Worm (Caenorhabditis elegans) whole organism, L4 larva: Measurements from ENCODE around the gene Y7A5A.6.

Experiments used
- R02D3.7 ChIP-seq: fragments of 150-350 bp; sonication (generic microtip); optimal IDR thresholded peaks from 3 replicates; lab custom pipeline; 2014; ENCODE audit warnings: missing biosample characterization, missing genetic modification characterization
- attf-4 ChIP-seq: sonication (generic microtip); optimal IDR thresholded peaks from 3 replicates; lab custom pipeline; 2017; ENCODE audit warnings: missing biosample characterization, missing genetic modification characterization
- dmd-8 ChIP-seq: fragments of 200-800 bp; sonication (Bioruptor generic); IDR thresholded peaks from 2 replicates; pipeline ENCODE4 v1.3.6; 2022; ENCODE audit warnings: missing genetic modification characterization, missing compliant biosample characterization
- dmd-9 ChIP-seq: fragments of 200-800 bp; sonication (Bioruptor generic); IDR thresholded peaks from 2 replicates; pipeline ENCODE4 v1.3.6; 2022; ENCODE audit warnings: missing genetic modification reagents, missing genetic modification characterization, missing compliant biosample characterization
- lsy-2 ChIP-seq, 2 experiments: fragments of 150-350 bp in 1 of 2; sonication (generic microtip) in 1 of 2; optimal IDR thresholded peaks; 2 replicates each; lab custom pipeline; 2014 to 2017; ENCODE audit warnings: missing biosample characterization in 2 of 2, missing genetic modification characterization in 2 of 2
- nhr-11 ChIP-seq: fragments of 150-350 bp; optimal IDR thresholded peaks from 2 replicates; lab custom pipeline; 2014; ENCODE audit warnings: missing biosample characterization, missing genetic modification characterization
- pha-4 ChIP-seq, 2 experiments: fragments of 150-350 bp in 1 of 2; fragments of 200-800 bp in 1 of 2; sonication (Bioruptor generic) in 1 of 2; IDR thresholded peaks in 1 of 2; optimal IDR thresholded peaks in 1 of 2; 2 replicates each; pipeline versions ENCODE4 v1.3.6 to Lab custom; 2014 to 2022; ENCODE audit warnings: missing genetic modification characterization in 2 of 2, missing genetic modification reagents in 2 of 2, missing biosample characterization in 1 of 2, missing compliant biosample characterization in 1 of 2
- unc-39 ChIP-seq: sonication (generic microtip); optimal IDR thresholded peaks from 2 replicates; lab custom pipeline; 2017; ENCODE audit warnings: missing biosample characterization, missing genetic modification characterization

DNA sequence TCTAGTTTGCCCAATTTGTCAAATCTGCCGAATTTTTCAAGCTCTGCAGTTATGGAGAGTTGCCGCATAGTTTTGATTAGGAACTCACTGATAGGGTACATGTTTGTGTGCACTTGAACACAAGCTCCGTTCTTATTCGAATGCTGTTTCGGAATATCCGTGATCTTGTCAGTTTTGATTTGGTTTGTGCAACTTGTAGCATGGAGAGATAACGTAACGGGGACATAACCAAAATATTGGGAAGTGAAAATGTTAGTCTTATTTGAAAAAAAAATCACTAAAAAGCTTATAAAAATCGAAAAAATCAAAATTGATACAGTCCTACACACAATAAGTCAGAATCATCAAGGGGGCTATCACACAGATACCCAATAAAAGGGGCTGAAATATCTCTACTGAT is 17.5 kb downstream of the Y7A5A.6 start, which contains the start of gene Y7A5A.24:
- TF ChIP-seq R02D3.7 (tag; lab: Kevin White, UChicago) (no peak), attf-4 (tag; lab: Kevin White, UChicago) (no peak), unc-39 (tag; lab: Kevin White, UChicago) (no peak), lsy-2 (tag; optimal IDR thresholded peaks at IDR 0.05; lab: Kevin White, UChicago) (no peak), dmd-8 (GFP tag; lab: Robert Waterston, UW) (no peak), nhr-11 (tag; lab: Kevin White, UChicago) (no peak), pha-4 (GFP tag; IDR thresholded peaks at IDR 0.05; lab: Robert Waterston, UW) (no peak), pha-4 (tag; optimal IDR thresholded peaks at IDR 0.05; lab: Kevin White, UChicago) (no peak), dmd-9 (GFP tag; lab: Robert Waterston, UW) (no peak)
